Worm (Caenorhabditis elegans) whole organism, late embryonic: Measurements from ENCODE around the gene ard-1.
A peak's percentile ranks its signal among the peaks of the same experiment; 100 is the strongest.

Experiments
- C08G9.2 ChIP-seq: sonication (generic microtip); optimal IDR thresholded peaks from 2 replicates; lab custom pipeline; 2016; ENCODE audit warnings: mild to moderate bottlenecking, missing genetic modification characterization, moderate library complexity, missing compliant biosample characterization
- C38D4.7 ChIP-seq: fragments of 200-800 bp; sonication (Bioruptor generic); optimal IDR thresholded peaks from 2 replicates; lab custom pipeline; 2018; ENCODE audit warnings: mild to moderate bottlenecking, missing genetic modification characterization, moderate library complexity, missing compliant biosample characterization
- F13H6.1 ChIP-seq: sonication (generic microtip); optimal IDR thresholded peaks from 2 replicates; lab custom pipeline; 2016; ENCODE audit warnings: missing genetic modification characterization, missing compliant biosample characterization
- K09A11.1 ChIP-seq: sonication (generic microtip); optimal IDR thresholded peaks from 2 replicates; lab custom pipeline; 2017; ENCODE audit warnings: antibody characterized with exemption, mild to moderate bottlenecking, missing genetic modification characterization, missing compliant biosample characterization; ENCODE audit not compliant: insufficient read depth
- T23F11.4 ChIP-seq: fragments of 200-800 bp; sonication (Bioruptor generic); optimal IDR thresholded peaks from 2 replicates; lab custom pipeline; 2018; ENCODE audit warnings: mild to moderate bottlenecking, missing genetic modification characterization, missing compliant biosample characterization
- Y22D7AL.16 ChIP-seq: sonication (generic microtip); optimal IDR thresholded peaks from 2 replicates; lab custom pipeline; 2016; ENCODE audit warnings: missing genetic modification characterization, missing compliant biosample characterization
- ahr-1 ChIP-seq: sonication (generic microtip); optimal IDR thresholded peaks from 2 replicates; lab custom pipeline; 2016; ENCODE audit warnings: missing genetic modification characterization, missing compliant biosample characterization
- ama-1 ChIP-seq: fragments of 150-350 bp; optimal IDR thresholded peaks from 2 replicates; lab custom pipeline; 2014
- ceh-14 ChIP-seq: sonication (generic microtip); optimal IDR thresholded peaks from 2 replicates; lab custom pipeline; 2016; ENCODE audit warnings: missing genotype, missing genetic modification characterization, missing compliant biosample characterization
- ceh-18 ChIP-seq: sonication (generic microtip); optimal IDR thresholded peaks from 2 replicates; lab custom pipeline; 2016; ENCODE audit warnings: missing genetic modification characterization, missing compliant biosample characterization
- ceh-19 ChIP-seq: fragments of 200-800 bp; sonication (Bioruptor generic); optimal IDR thresholded peaks from 2 replicates; lab custom pipeline; 2018; ENCODE audit warnings: mild to moderate bottlenecking, missing genetic modification characterization, missing compliant biosample characterization
- ceh-2 ChIP-seq: sonication (generic microtip); optimal IDR thresholded peaks from 2 replicates; lab custom pipeline; 2016; ENCODE audit warnings: missing genotype, missing genetic modification characterization, missing compliant biosample characterization
- ceh-30 ChIP-seq: fragments of 150-350 bp; optimal IDR thresholded peaks from 2 replicates; lab custom pipeline; 2014; ENCODE audit warnings: missing biosample characterization, missing genetic modification characterization
- ceh-34 ChIP-seq: sonication (generic microtip); optimal IDR thresholded peaks from 2 replicates; lab custom pipeline; 2016; ENCODE audit warnings: mild to moderate bottlenecking, missing genetic modification characterization, missing compliant biosample characterization
- ceh-45 ChIP-seq: fragments of 200-800 bp; sonication (Bioruptor generic); IDR thresholded peaks from 2 replicates; pipeline ENCODE4 v1.3.6; 2022; ENCODE audit warnings: missing genetic modification reagents, missing genetic modification characterization, missing compliant biosample characterization
- che-1 ChIP-seq: sonication (generic microtip); optimal IDR thresholded peaks from 2 replicates; lab custom pipeline; 2016; ENCODE audit warnings: mild to moderate bottlenecking, missing genetic modification characterization, missing compliant biosample characterization
- dve-1 ChIP-seq: sonication (generic microtip); optimal IDR thresholded peaks from 2 replicates; lab custom pipeline; 2017; ENCODE audit warnings: antibody characterized with exemption, mild to moderate bottlenecking, missing genetic modification characterization, missing compliant biosample characterization
- elt-4 ChIP-seq: sonication (generic microtip); optimal IDR thresholded peaks from 2 replicates; lab custom pipeline; 2016; ENCODE audit warnings: missing genetic modification characterization, missing compliant biosample characterization
- fax-1 ChIP-seq: sonication (generic microtip); optimal IDR thresholded peaks from 2 replicates; lab custom pipeline; 2016; ENCODE audit warnings: missing genotype, missing genetic modification characterization, missing compliant biosample characterization
- fkh-6 ChIP-seq: sonication (generic microtip); optimal IDR thresholded peaks from 2 replicates; lab custom pipeline; 2016; ENCODE audit warnings: missing genetic modification characterization, missing compliant biosample characterization
- gmeb-2 ChIP-seq: sonication (generic microtip); optimal IDR thresholded peaks from 2 replicates; lab custom pipeline; 2016; ENCODE audit warnings: missing genetic modification characterization, inconsistent platforms, missing compliant biosample characterization
- hlh-30 ChIP-seq: sonication (generic microtip); optimal IDR thresholded peaks from 2 replicates; lab custom pipeline; 2017; ENCODE audit warnings: antibody characterized with exemption, missing genetic modification characterization, missing compliant biosample characterization; ENCODE audit not compliant: insufficient read depth
- lin-11 ChIP-seq: fragments of 200-800 bp; sonication (Bioruptor generic); optimal IDR thresholded peaks from 2 replicates; lab custom pipeline; 2018; ENCODE audit warnings: mild to moderate bottlenecking, missing genetic modification characterization, missing compliant biosample characterization
- madf-2 ChIP-seq: sonication (generic microtip); optimal IDR thresholded peaks from 2 replicates; lab custom pipeline; 2017; ENCODE audit warnings: missing genetic modification characterization, missing compliant biosample characterization
- nfya-1 ChIP-seq: sonication (generic microtip); optimal IDR thresholded peaks from 2 replicates; lab custom pipeline; 2017; ENCODE audit warnings: missing genetic modification characterization, mild to moderate bottlenecking, missing compliant biosample characterization, antibody characterized with exemption, moderate library complexity
- nhr-11 ChIP-seq: fragments of 150-350 bp; optimal IDR thresholded peaks from 2 replicates; lab custom pipeline; 2014; ENCODE audit warnings: missing biosample characterization, missing genetic modification characterization
- nhr-232 ChIP-seq: sonication (generic microtip); optimal IDR thresholded peaks from 2 replicates; lab custom pipeline; 2016; ENCODE audit warnings: missing genetic modification characterization, missing compliant biosample characterization
- odd-2 ChIP-seq: sonication (generic microtip); optimal IDR thresholded peaks from 2 replicates; lab custom pipeline; 2017; ENCODE audit warnings: antibody characterized with exemption, mild to moderate bottlenecking, missing genetic modification characterization, missing compliant biosample characterization
- pag-3 ChIP-seq: sonication (generic microtip); optimal IDR thresholded peaks from 2 replicates; lab custom pipeline; 2016; ENCODE audit warnings: missing compliant biosample characterization, missing genetic modification characterization, borderline replicate concordance
- pax-1 ChIP-seq: fragments of 150-350 bp; optimal IDR thresholded peaks from 2 replicates; lab custom pipeline; 2014; ENCODE audit warnings: missing biosample characterization, missing genetic modification characterization
- pha-2 ChIP-seq: sonication (generic microtip); optimal IDR thresholded peaks from 2 replicates; lab custom pipeline; 2017; ENCODE audit warnings: mild to moderate bottlenecking, missing genetic modification characterization, missing compliant biosample characterization
- pha-4 ChIP-seq: fragments of 150-350 bp; optimal IDR thresholded peaks from 2 replicates; lab custom pipeline; 2018; ENCODE audit warnings: missing biosample characterization, missing genetic modification reagents, missing genetic modification characterization
- pqm-1 ChIP-seq: sonication (generic microtip); optimal IDR thresholded peaks from 2 replicates; lab custom pipeline; 2016; ENCODE audit warnings: missing genetic modification characterization, missing compliant biosample characterization
- pros-1 ChIP-seq: fragments of 150-350 bp; optimal IDR thresholded peaks from 2 replicates; lab custom pipeline; 2014; ENCODE audit warnings: missing biosample characterization, missing genetic modification reagents, missing genetic modification characterization
- ref-2 ChIP-seq: sonication (generic microtip); optimal IDR thresholded peaks from 2 replicates; lab custom pipeline; 2016; ENCODE audit warnings: missing genetic modification characterization, missing compliant biosample characterization
- rnt-1 ChIP-seq: sonication (generic microtip); optimal IDR thresholded peaks from 2 replicates; lab custom pipeline; 2016; ENCODE audit warnings: missing genetic modification characterization, missing compliant biosample characterization
- sdc-2 ChIP-seq: sonication (generic microtip); optimal IDR thresholded peaks from 2 replicates; lab custom pipeline; 2016; ENCODE audit warnings: missing genotype, missing genetic modification characterization, missing compliant biosample characterization
- sox-2 ChIP-seq: fragments of 200-800 bp; sonication (Bioruptor generic); IDR thresholded peaks from 2 replicates; pipeline ENCODE4 v1.3.6; 2022; ENCODE audit warnings: missing genetic modification reagents, missing genetic modification characterization, missing compliant biosample characterization
- tbx-2 ChIP-seq: sonication (generic microtip); optimal IDR thresholded peaks from 2 replicates; lab custom pipeline; 2016; ENCODE audit warnings: missing genetic modification characterization, missing compliant biosample characterization
- ttx-3 ChIP-seq: sonication (generic microtip); optimal IDR thresholded peaks from 2 replicates; lab custom pipeline; 2016; ENCODE audit warnings: missing genetic modification reagents, missing genetic modification characterization, missing compliant biosample characterization
- unc-3 ChIP-seq, 2 experiments: fragments of 200-800 bp in 1 of 2; sonication (Bioruptor generic) in 1 of 2; sonication (generic microtip) in 1 of 2; conservative IDR thresholded peaks in 1 of 2; optimal IDR thresholded peaks in 1 of 2; 2 replicates each; pipeline versions ENCODE4 v1.3.6 to Lab custom; 2016 to 2022; ENCODE audit warnings: missing compliant biosample characterization in 2 of 2, missing genetic modification characterization in 2 of 2, missing genetic modification reagents in 1 of 2
- unc-42 ChIP-seq: sonication (generic microtip); optimal IDR thresholded peaks from 2 replicates; lab custom pipeline; 2016; ENCODE audit warnings: missing genotype, missing genetic modification characterization, missing compliant biosample characterization
- unc-55 ChIP-seq: sonication (generic microtip); optimal IDR thresholded peaks from 2 replicates; lab custom pipeline; 2017; ENCODE audit warnings: missing biosample characterization, missing genetic modification reagents, missing genetic modification characterization

ard-1 gene

ce11 chrIV:11092502-11093080 lies 38.5 kb upstream of the ard-1 start, which contains the start of gene bcc-1:
Gene bcc-1, minus strand, starts transcription at chrIV:11092552.
- no peak for TF ChIP-seq ttx-3 (tag; lab: Kevin White, UChicago)
- no peak for TF ChIP-seq pha-2 (tag; lab: Kevin White, UChicago)
- TF ChIP-seq sox-2, result no peak
- no peak for TF ChIP-seq ceh-2 (tag; lab: Kevin White, UChicago)
- no peak for TF ChIP-seq nfya-1
- no peak for TF ChIP-seq madf-2
- no peak for TF ChIP-seq K09A11.1
- TF ChIP-seq odd-2 (tag; lab: Kevin White, UChicago), result no peak
- TF ChIP-seq hlh-30, result no peak
- no peak for TF ChIP-seq pros-1 (tag; lab: Kevin White, UChicago)
- TF ChIP-seq sdc-2, result no peak
- TF ChIP-seq ceh-19 (GFP tag; lab: Kevin White, UChicago), result no peak

DNA sequence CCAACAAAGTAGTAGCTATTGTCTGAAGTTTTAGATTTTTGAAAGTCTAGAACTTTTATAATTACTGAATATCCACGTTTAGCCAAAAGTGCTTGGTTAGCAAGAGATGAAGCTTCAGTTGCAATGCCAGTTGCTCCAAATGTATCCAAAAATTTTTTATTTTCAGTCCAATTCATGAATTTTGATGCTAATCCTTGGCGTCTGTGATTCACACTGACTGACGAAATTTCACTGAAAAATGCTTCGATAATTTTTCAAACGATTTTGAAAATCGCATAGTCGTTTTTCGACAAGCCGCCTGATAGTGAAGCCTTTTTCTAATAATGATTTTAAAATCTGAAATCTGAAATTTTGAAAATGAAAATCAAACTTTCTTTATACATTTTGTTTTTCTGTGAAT lies 37.0 kb upstream of the ard-1 start:
- no peak for TF ChIP-seq pha-2 (tag; lab: Kevin White, UChicago)
- no peak for TF ChIP-seq F13H6.1 (tag; lab: Kevin White, UChicago)
- TF ChIP-seq ceh-30, result no peak
- no peak for TF ChIP-seq hlh-30
- TF ChIP-seq tbx-2 (tag; lab: Kevin White, UChicago), result no peak
- TF ChIP-seq che-1 (tag; lab: Kevin White, UChicago), result no peak
- no peak for TF ChIP-seq nhr-232
- no peak for TF ChIP-seq C08G9.2 (tag; lab: Kevin White, UChicago)
- TF ChIP-seq pax-1 (tag; lab: Kevin White, UChicago), result no peak
- no peak for TF ChIP-seq dve-1 (tag; lab: Kevin White, UChicago)
- no peak for TF ChIP-seq ceh-14 (tag; lab: Kevin White, UChicago)
- TF ChIP-seq ama-1, result no peak
- no peak for TF ChIP-seq fkh-6 (tag; lab: Kevin White, UChicago)
- TF ChIP-seq nhr-11 (tag; lab: Kevin White, UChicago), result no peak
- no peak for TF ChIP-seq ceh-34 (tag; lab: Kevin White, UChicago)
- no peak for TF ChIP-seq fax-1 (tag; lab: Kevin White, UChicago)
- TF ChIP-seq pha-4 (tag; lab: Kevin White, UChicago), result no peak
- no peak for TF ChIP-seq gmeb-2

- TF ChIP-seq ceh-2 (tag; lab: Kevin White, UChicago), result no peak
- no peak for TF ChIP-seq ceh-14 (tag; lab: Kevin White, UChicago)
- TF ChIP-seq elt-4 (tag; lab: Kevin White, UChicago), result no peak
- peak; percentile 41 for TF ChIP-seq unc-42
- no peak for TF ChIP-seq ceh-18 (tag; lab: Kevin White, UChicago)
- no peak for TF ChIP-seq hlh-30
- TF ChIP-seq pqm-1 (tag; lab: Kevin White, UChicago), result no peak
- TF ChIP-seq unc-55, result peak; percentile 32
- TF ChIP-seq ahr-1, result no peak
- no peak for TF ChIP-seq ceh-45
- TF ChIP-seq unc-3 (GFP tag; conservative IDR thresholded peaks at IDR 0.05; lab: Robert Waterston, UW), result no peak
- no peak for TF ChIP-seq unc-3 (tag; optimal IDR thresholded peaks at IDR 0.05; lab: Kevin White, UChicago)
- no peak for TF ChIP-seq lin-11 (tag; lab: Kevin White, UChicago)
- TF ChIP-seq fax-1 (tag; lab: Kevin White, UChicago), result no peak
- TF ChIP-seq K09A11.1, result no peak
- TF ChIP-seq, all 69 proteins: peak for 2
These were observed 36.1 kb upstream of the ard-1 start, which contains the start of gene M7.8 for ce11 chrIV:11094974-11095373. Gene M7.8, minus strand, starts transcription at chrIV:11095085.

- no peak for TF ChIP-seq rnt-1 (tag; lab: Kevin White, UChicago)
- no peak for TF ChIP-seq dve-1 (tag; lab: Kevin White, UChicago)
- TF ChIP-seq pag-3, result no peak
- TF ChIP-seq K09A11.1, result no peak
- no peak for TF ChIP-seq fax-1 (tag; lab: Kevin White, UChicago)
- no peak for TF ChIP-seq ceh-18 (tag; lab: Kevin White, UChicago)
- TF ChIP-seq Y22D7AL.16 (tag; lab: Kevin White, UChicago), result no peak
- TF ChIP-seq ref-2 (tag; lab: Kevin White, UChicago), result no peak
- no peak for TF ChIP-seq T23F11.4 (GFP tag; lab: Kevin White, UChicago)
- TF ChIP-seq fkh-6 (tag; lab: Kevin White, UChicago), result no peak
- TF ChIP-seq odd-2 (tag; lab: Kevin White, UChicago), result no peak
- TF ChIP-seq che-1 (tag; lab: Kevin White, UChicago), result no peak
- TF ChIP-seq F13H6.1 (tag; lab: Kevin White, UChicago), result no peak
- no peak for TF ChIP-seq C38D4.7
- TF ChIP-seq unc-3 (GFP tag; conservative IDR thresholded peaks at IDR 0.05; lab: Robert Waterston, UW), result no peak
- no peak for TF ChIP-seq unc-3 (tag; optimal IDR thresholded peaks at IDR 0.05; lab: Kevin White, UChicago)
- TF ChIP-seq nhr-232, result no peak
- no peak for TF ChIP-seq pqm-1 (tag; lab: Kevin White, UChicago)
- TF ChIP-seq, all 69 proteins: peak for 0
These were observed 33.3 kb upstream of the ard-1 start, which contains the start of gene M7.12 for ce11 chrIV:11097795-11098194. Gene M7.12, minus strand, starts transcription at chrIV:11097982.
